Fruit fly (Drosophila melanogaster) whole organism: ENCODE data around the gene CG1789.
A peak's percentile ranks its signal among the peaks of the same experiment; 100 is the strongest.

Source experiments
- CG8478 ChIP-seq: fragments of >200 bp; optimal IDR thresholded peaks from 2 replicates; lab custom pipeline; 2018; ENCODE audit warnings: inconsistent platforms
- Dll ChIP-seq: fragments of >200 bp; optimal IDR thresholded peaks from 2 replicates; lab custom pipeline; 2017
- EcR ChIP-seq, 2 experiments: fragments of >200 bp; optimal IDR thresholded peaks; 2 replicates each; lab custom pipeline; 2017; ENCODE audit warnings: missing biosample characterization in 2 of 2, missing genetic modification characterization in 2 of 2, missing genetic modification reagents in 2 of 2
- pan ChIP-seq: fragments of >200 bp; optimal IDR thresholded peaks from 2 replicates; lab custom pipeline; 2017
- psq ChIP-seq: fragments of >200 bp; optimal IDR thresholded peaks from 2 replicates; lab custom pipeline; 2017
- usp ChIP-seq: fragments of >200 bp; optimal IDR thresholded peaks from 2 replicates; lab custom pipeline; 2017; ENCODE audit warnings: missing biosample characterization, missing genetic modification characterization, mixed read lengths

The CG1789 gene

dm6 chrX:8730306-8730705, 10.0 kb downstream of the CG1789 start:
- TF ChIP-seq psq (lab: Kevin White, UChicago) (no peak), usp (GFP tag; lab: Kevin White, UChicago) (no peak), CG8478 (lab: Kevin White, UChicago) (no peak), Dll (no peak), EcR (GFP tag; optimal IDR thresholded peaks at IDR 0.05; lab: Kevin White, UChicago) (no peak), pan (lab: Kevin White, UChicago) (no peak)

- TF ChIP-seq EcR (GFP tag; optimal IDR thresholded peaks at IDR 0.05; lab: Kevin White, UChicago), result no peak
- no peak for TF ChIP-seq Dll
- no peak for TF ChIP-seq pan (lab: Kevin White, UChicago)
- no peak for TF ChIP-seq psq (lab: Kevin White, UChicago)
- no peak for TF ChIP-seq CG8478 (lab: Kevin White, UChicago)
Measured at dm6 chrX:8731464-8731863, 11.1 kb downstream of the CG1789 start.

- no peak for TF ChIP-seq EcR (GFP tag; optimal IDR thresholded peaks at IDR 0.05; lab: Kevin White, UChicago)
- no peak for TF ChIP-seq psq (lab: Kevin White, UChicago)
- TF ChIP-seq Dll, result no peak
- TF ChIP-seq pan (lab: Kevin White, UChicago), result no peak
- TF ChIP-seq usp (GFP tag; lab: Kevin White, UChicago), result no peak
- no peak for TF ChIP-seq CG8478 (lab: Kevin White, UChicago)
Measured at dm6 chrX:8732379-8732778, 12.1 kb downstream of the CG1789 start.

dm6 chrX:8743456-8743965, 23.2 kb downstream of the CG1789 start:
- TF ChIP-seq pan (lab: Kevin White, UChicago) (no peak), EcR (GFP tag; optimal IDR thresholded peaks at IDR 0.05; lab: Kevin White, UChicago) (no peak), usp (GFP tag; lab: Kevin White, UChicago) (no peak)

dm6 chrX:8746933-8747332, 26.6 kb downstream of the CG1789 start:
- TF ChIP-seq CG8478 (lab: Kevin White, UChicago), result no peak
- TF ChIP-seq pan (lab: Kevin White, UChicago), result no peak
- TF ChIP-seq EcR (GFP tag; optimal IDR thresholded peaks at IDR 0.05; lab: Kevin White, UChicago), result no peak
- no peak for TF ChIP-seq usp (GFP tag; lab: Kevin White, UChicago)
- TF ChIP-seq Dll, result no peak
- TF ChIP-seq psq (lab: Kevin White, UChicago), result no peak

dm6 chrX:8747627-8748026, 27.3 kb downstream of the CG1789 start:
- TF ChIP-seq pan (lab: Kevin White, UChicago) (no peak), EcR (GFP tag; optimal IDR thresholded peaks at IDR 0.05; lab: Kevin White, UChicago) (no peak), usp (GFP tag; lab: Kevin White, UChicago) (no peak), psq (lab: Kevin White, UChicago) (no peak), CG8478 (lab: Kevin White, UChicago) (no peak), Dll (no peak)

DNA sequence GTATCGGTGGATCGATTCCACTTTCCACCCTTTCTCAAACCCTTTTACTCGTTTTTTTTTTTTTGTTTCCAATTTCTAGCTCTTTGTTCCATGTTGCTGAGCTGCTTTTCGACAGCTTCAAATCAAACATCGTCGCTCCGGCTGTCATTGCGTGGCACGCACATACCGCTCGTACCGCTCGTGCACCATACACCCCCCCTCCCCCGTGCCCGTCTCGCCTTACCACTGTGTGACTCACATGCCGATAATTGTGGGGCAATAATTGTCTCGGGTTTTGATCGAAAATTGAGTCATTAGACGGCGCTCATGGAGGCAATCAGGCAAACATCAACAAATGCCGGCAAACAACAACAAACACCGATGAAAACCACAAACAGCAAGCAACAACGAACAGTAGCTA, 33.4 kb downstream of the CG1789 start:
- TF ChIP-seq CG8478 (lab: Kevin White, UChicago), result no peak
- TF ChIP-seq usp (GFP tag; lab: Kevin White, UChicago), result no peak
- TF ChIP-seq Dll, result no peak
- no peak for TF ChIP-seq psq (lab: Kevin White, UChicago)
- TF ChIP-seq pan (lab: Kevin White, UChicago), result no peak
- TF ChIP-seq EcR (GFP tag; optimal IDR thresholded peaks at IDR 0.05; lab: Kevin White, UChicago), result no peak

DNA sequence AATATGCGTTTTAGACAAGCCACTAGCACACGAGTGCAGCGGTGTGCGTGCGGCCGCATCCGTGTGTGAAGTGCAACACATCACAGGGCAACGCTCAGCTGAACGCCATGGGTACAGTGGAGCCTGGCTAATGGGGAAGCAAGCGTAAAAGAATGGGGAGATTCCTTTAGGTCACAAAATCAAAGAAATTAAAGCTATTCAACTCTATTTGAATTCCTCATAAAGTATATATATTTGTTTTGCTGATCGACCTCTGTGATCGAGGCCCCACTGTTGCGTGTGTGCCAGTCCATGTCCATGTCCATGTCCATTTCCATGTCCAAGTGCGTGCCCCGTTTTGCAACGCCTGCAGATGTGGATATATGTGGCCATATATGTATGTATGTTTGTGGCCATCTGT, 35.0 kb downstream of the CG1789 start:
- TF ChIP-seq pan (lab: Kevin White, UChicago) (no peak), EcR (GFP tag; optimal IDR thresholded peaks at IDR 0.05; lab: Kevin White, UChicago) (no peak), Dll (no peak), CG8478 (lab: Kevin White, UChicago) (no peak), psq (lab: Kevin White, UChicago) (no peak), usp (GFP tag; lab: Kevin White, UChicago) (no peak)

DNA sequence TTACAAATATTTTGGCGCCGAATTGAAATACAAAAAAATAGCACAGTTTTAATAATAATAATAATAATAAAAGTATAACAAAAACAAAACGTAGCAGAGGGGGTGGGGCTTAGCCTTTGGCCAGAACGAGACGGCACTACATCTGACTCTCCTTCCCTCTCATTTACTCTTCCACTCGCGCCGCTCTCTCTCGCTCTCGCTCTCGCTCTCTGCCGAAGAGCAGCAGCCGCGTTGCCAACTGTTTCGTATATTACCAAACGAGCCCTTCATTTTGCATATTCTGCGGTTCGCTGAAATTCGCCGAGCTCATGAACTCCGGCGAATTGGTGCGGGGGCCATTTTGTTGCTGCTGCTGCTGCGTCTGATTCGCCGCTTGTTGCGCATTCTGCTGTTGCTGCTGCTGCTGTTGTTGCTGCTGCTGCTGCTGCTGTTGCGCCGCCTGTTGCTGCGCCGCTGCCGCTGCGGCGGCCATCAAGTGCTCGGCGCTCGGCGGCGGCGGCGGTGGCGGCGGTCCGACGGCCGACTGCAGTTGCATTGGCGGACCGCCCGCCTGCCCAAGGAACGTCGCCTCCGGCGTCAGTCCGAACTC, 37.5 kb downstream of the CG1789 start:
- no peak for TF ChIP-seq pan (lab: Kevin White, UChicago)
- peak; percentile 32 for TF ChIP-seq Dll
- TF ChIP-seq EcR (GFP tag; optimal IDR thresholded peaks at IDR 0.05; lab: Kevin White, UChicago), result no peak
- no peak for TF ChIP-seq usp (GFP tag; lab: Kevin White, UChicago)
- peak; percentile 81 for TF ChIP-seq CG8478 (lab: Kevin White, UChicago)
- no peak for TF ChIP-seq psq (lab: Kevin White, UChicago)

DNA sequence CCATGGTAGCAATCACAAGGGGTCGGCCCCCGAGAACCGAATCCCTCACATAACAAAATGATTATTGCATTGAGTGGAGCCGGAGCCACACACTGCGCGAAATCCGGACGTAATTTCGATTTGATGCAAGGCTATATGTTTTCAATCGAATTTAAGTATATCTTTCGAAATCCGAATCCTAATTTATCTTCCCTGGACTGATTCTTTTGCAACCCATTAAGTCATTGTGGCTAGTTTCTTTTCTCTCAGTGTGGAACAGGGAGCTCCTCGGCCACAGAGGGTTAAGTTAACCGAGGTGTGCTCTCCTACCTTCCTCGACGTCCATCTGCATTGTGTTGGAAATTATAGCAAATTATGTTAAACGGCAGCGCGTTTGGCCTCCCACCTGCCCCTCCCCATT, 41.9 kb downstream of the CG1789 start:
- TF ChIP-seq EcR (GFP tag; optimal IDR thresholded peaks at IDR 0.05; lab: Kevin White, UChicago), result no peak
- no peak for TF ChIP-seq usp (GFP tag; lab: Kevin White, UChicago)
- no peak for TF ChIP-seq Dll
- TF ChIP-seq CG8478 (lab: Kevin White, UChicago), result no peak
- TF ChIP-seq pan (lab: Kevin White, UChicago), result no peak
- TF ChIP-seq psq (lab: Kevin White, UChicago), result no peak

DNA sequence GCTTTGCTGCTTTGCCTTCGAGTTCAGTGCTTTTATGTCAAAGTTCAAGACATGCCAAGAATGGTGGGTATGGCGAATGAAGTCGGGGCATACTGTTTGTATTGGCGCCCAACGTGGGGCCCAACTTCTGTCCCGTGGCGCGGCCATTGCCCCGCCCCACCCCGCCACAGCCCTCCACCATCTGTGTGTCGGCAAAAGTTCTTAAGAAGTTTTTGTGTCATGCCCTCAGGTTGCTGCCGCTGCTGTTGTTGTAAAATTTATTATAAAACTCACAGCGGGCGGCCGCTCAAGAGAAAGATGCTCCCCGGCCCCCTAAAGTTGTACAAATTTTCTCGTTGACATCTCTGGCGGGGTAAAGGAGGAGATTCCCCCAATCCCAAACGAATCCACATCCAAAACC, 45.0 kb downstream of the CG1789 start:
- no peak for TF ChIP-seq pan (lab: Kevin White, UChicago)
- no peak for TF ChIP-seq EcR (GFP tag; optimal IDR thresholded peaks at IDR 0.05; lab: Kevin White, UChicago)
- no peak for TF ChIP-seq usp (GFP tag; lab: Kevin White, UChicago)
- TF ChIP-seq psq (lab: Kevin White, UChicago), result no peak
- no peak for TF ChIP-seq Dll
- no peak for TF ChIP-seq CG8478 (lab: Kevin White, UChicago)

- TF ChIP-seq usp (GFP tag; lab: Kevin White, UChicago), result no peak
- no peak for TF ChIP-seq Dll
- TF ChIP-seq pan (lab: Kevin White, UChicago), result no peak
- no peak for TF ChIP-seq psq (lab: Kevin White, UChicago)
- no peak for TF ChIP-seq EcR (GFP tag; optimal IDR thresholded peaks at IDR 0.05; lab: Kevin White, UChicago)
- no peak for TF ChIP-seq CG8478 (lab: Kevin White, UChicago)
Measured at dm6 chrX:8767304-8767703, 47.0 kb downstream of the CG1789 start.
